Worm (Caenorhabditis elegans) whole organism, L2 larva: ENCODE results near the gene pms-2.

ENCODE experiments used
- C34F6.9 ChIP-seq: fragments of 150-350 bp; optimal IDR thresholded peaks from 2 replicates; lab custom pipeline; 2014; ENCODE audit warnings: missing biosample characterization, missing genetic modification characterization
- F13H6.1 ChIP-seq: sonication (generic microtip); optimal IDR thresholded peaks from 2 replicates; lab custom pipeline; 2016; ENCODE audit warnings: missing genetic modification characterization, missing compliant biosample characterization
- R02D3.7 ChIP-seq: fragments of 150-350 bp; optimal IDR thresholded peaks from 2 replicates; lab custom pipeline; 2014; ENCODE audit warnings: missing biosample characterization, missing genetic modification characterization
- Y55F3AM.14 ChIP-seq: fragments of 200-800 bp; sonication (Bioruptor generic); optimal IDR thresholded peaks from 2 replicates; lab custom pipeline; 2018; ENCODE audit warnings: mild to moderate bottlenecking, missing genetic modification characterization, missing compliant biosample characterization
- ZK546.5 ChIP-seq: sonication (generic microtip); optimal IDR thresholded peaks from 2 replicates; lab custom pipeline; 2017; ENCODE audit warnings: missing biosample characterization, missing genetic modification characterization
- alr-1 ChIP-seq: fragments of 150-350 bp; optimal IDR thresholded peaks from 2 replicates; lab custom pipeline; 2014; ENCODE audit warnings: missing biosample characterization, missing genetic modification characterization
- aly-2 ChIP-seq: fragments of 150-350 bp; optimal IDR thresholded peaks from 2 replicates; lab custom pipeline; 2014; ENCODE audit warnings: missing biosample characterization, missing genetic modification characterization
- ama-1 ChIP-seq: fragments of 150-350 bp; optimal IDR thresholded peaks from 2 replicates; lab custom pipeline; 2018; ENCODE audit warnings: inconsistent platforms
- blmp-1 ChIP-seq: sonication (generic microtip); optimal IDR thresholded peaks from 2 replicates; lab custom pipeline; 2017; ENCODE audit warnings: missing genetic modification characterization, mild to moderate bottlenecking, missing compliant biosample characterization, antibody characterized with exemption, moderate library complexity; ENCODE audit not compliant: insufficient read depth
- ceh-16 ChIP-seq: fragments of 150-350 bp; optimal IDR thresholded peaks from 2 replicates; lab custom pipeline; 2014; ENCODE audit warnings: missing biosample characterization, missing genetic modification characterization
- ceh-82 ChIP-seq: fragments of 150-350 bp; optimal IDR thresholded peaks from 2 replicates; lab custom pipeline; 2014; ENCODE audit warnings: missing biosample characterization, missing genetic modification characterization
- crh-2 ChIP-seq: sonication (generic microtip); optimal IDR thresholded peaks from 2 replicates; lab custom pipeline; 2017; ENCODE audit warnings: missing biosample characterization, missing genetic modification characterization
- dmd-4 ChIP-seq: sonication (generic microtip); optimal IDR thresholded peaks from 2 replicates; lab custom pipeline; 2017; ENCODE audit warnings: missing biosample characterization, missing genetic modification characterization
- egl-27 ChIP-seq: sonication (generic microtip); optimal IDR thresholded peaks from 3 replicates; lab custom pipeline; 2017; ENCODE audit warnings: missing biosample characterization, missing genetic modification reagents, missing genetic modification characterization
- elt-1 ChIP-seq: fragments of 150-350 bp; optimal IDR thresholded peaks from 2 replicates; lab custom pipeline; 2014; ENCODE audit warnings: missing biosample characterization, missing genetic modification characterization
- elt-3 ChIP-seq: sonication (generic microtip); optimal IDR thresholded peaks from 2 replicates; lab custom pipeline; 2017; ENCODE audit warnings: missing biosample characterization, missing genetic modification characterization
- fos-1 ChIP-seq: fragments of 150-350 bp; optimal IDR thresholded peaks from 2 replicates; lab custom pipeline; 2014; ENCODE audit warnings: missing biosample characterization, missing genetic modification characterization
- gmeb-1 ChIP-seq: fragments of 150-350 bp; optimal IDR thresholded peaks from 2 replicates; lab custom pipeline; 2014; ENCODE audit warnings: missing biosample characterization, missing genetic modification characterization
- lin-11 ChIP-seq: fragments of 150-350 bp; sonication (generic microtip); optimal IDR thresholded peaks from 2 replicates; lab custom pipeline; 2014; ENCODE audit warnings: missing biosample characterization, missing genetic modification characterization, inconsistent platforms, mixed read lengths
- lin-13 ChIP-seq: fragments of 150-350 bp; optimal IDR thresholded peaks from 2 replicates; lab custom pipeline; 2014; ENCODE audit warnings: missing biosample characterization, missing genetic modification reagents, missing genetic modification characterization
- lin-39 ChIP-seq: fragments of 150-350 bp; optimal IDR thresholded peaks from 2 replicates; lab custom pipeline; 2014; ENCODE audit warnings: missing biosample characterization, missing genetic modification reagents, missing genetic modification characterization
- lsy-2 ChIP-seq, 2 experiments: fragments of 150-350 bp in 1 of 2; sonication (generic microtip) in 1 of 2; optimal IDR thresholded peaks; 2 replicates each; lab custom pipeline; 2014 to 2017; ENCODE audit warnings: missing biosample characterization in 2 of 2, missing genetic modification characterization in 2 of 2
- mab-5 ChIP-seq: fragments of 150-350 bp; optimal IDR thresholded peaks from 2 replicates; lab custom pipeline; 2014; ENCODE audit warnings: missing biosample characterization, missing genetic modification characterization
- mbf-1 ChIP-seq: sonication (generic microtip); optimal IDR thresholded peaks from 2 replicates; lab custom pipeline; 2017; ENCODE audit warnings: missing biosample characterization, missing genetic modification characterization
- mdl-1 ChIP-seq, 2 experiments: fragments of 150-350 bp in 1 of 2; sonication (generic microtip) in 1 of 2; optimal IDR thresholded peaks; 2 replicates each; lab custom pipeline; 2017; ENCODE audit warnings: missing biosample characterization in 2 of 2, missing genetic modification characterization in 2 of 2
- nhr-10 ChIP-seq: sonication (generic microtip); optimal IDR thresholded peaks from 2 replicates; lab custom pipeline; 2017; ENCODE audit warnings: missing biosample characterization, missing genetic modification characterization
- nhr-11 ChIP-seq: fragments of 150-350 bp; optimal IDR thresholded peaks from 2 replicates; lab custom pipeline; 2014; ENCODE audit warnings: missing biosample characterization, missing genetic modification characterization
- nhr-12 ChIP-seq: fragments of 150-350 bp; optimal IDR thresholded peaks from 2 replicates; lab custom pipeline; 2014; ENCODE audit warnings: missing biosample characterization, missing genetic modification characterization
- nhr-129 ChIP-seq: fragments of 150-350 bp; optimal IDR thresholded peaks from 2 replicates; lab custom pipeline; 2014; ENCODE audit warnings: missing biosample characterization, missing genetic modification characterization
- nhr-21 ChIP-seq: fragments of 150-350 bp; optimal IDR thresholded peaks from 2 replicates; lab custom pipeline; 2014; ENCODE audit warnings: missing biosample characterization, missing genetic modification characterization
- nhr-23 ChIP-seq: fragments of 150-350 bp; optimal IDR thresholded peaks from 2 replicates; lab custom pipeline; 2014; ENCODE audit warnings: missing biosample characterization, missing genetic modification reagents, missing genetic modification characterization
- nhr-237 ChIP-seq: fragments of 150-350 bp; optimal IDR thresholded peaks from 2 replicates; lab custom pipeline; 2014; ENCODE audit warnings: missing biosample characterization, missing genetic modification characterization
- nhr-25 ChIP-seq: fragments of 150-350 bp; sonication (generic microtip); optimal IDR thresholded peaks from 3 replicates; lab custom pipeline; 2014; ENCODE audit warnings: missing biosample characterization, missing genetic modification characterization
- nhr-6 ChIP-seq: fragments of 150-350 bp; optimal IDR thresholded peaks from 2 replicates; lab custom pipeline; 2014; ENCODE audit warnings: missing biosample characterization, missing genetic modification characterization
- nhr-77 ChIP-seq: fragments of 150-350 bp; optimal IDR thresholded peaks from 2 replicates; lab custom pipeline; 2014; ENCODE audit warnings: missing biosample characterization, missing genetic modification characterization
- peb-1 ChIP-seq: fragments of 150-350 bp; optimal IDR thresholded peaks from 2 replicates; lab custom pipeline; 2014; ENCODE audit warnings: missing biosample characterization, missing genetic modification characterization
- sem-4 ChIP-seq: fragments of 150-350 bp; optimal IDR thresholded peaks from 2 replicates; lab custom pipeline; 2014; ENCODE audit warnings: missing biosample characterization, missing genetic modification reagents, missing genetic modification characterization
- skn-1 ChIP-seq: sonication (generic microtip); optimal IDR thresholded peaks from 2 replicates; lab custom pipeline; 2017; ENCODE audit warnings: missing biosample characterization, missing genetic modification characterization
- sma-3 ChIP-seq: sonication (generic microtip); optimal IDR thresholded peaks from 2 replicates; lab custom pipeline; 2016; ENCODE audit warnings: missing genetic modification reagents, missing genetic modification characterization, missing compliant biosample characterization
- sma-9 ChIP-seq, 2 experiments: fragments of 150-350 bp in 1 of 2; sonication (generic microtip) in 1 of 2; optimal IDR thresholded peaks; 2 replicates each; lab custom pipeline; 2014 to 2016; ENCODE audit warnings: missing genetic modification characterization in 2 of 2, mild to moderate bottlenecking in 1 of 2, missing biosample characterization in 1 of 2, missing compliant biosample characterization in 1 of 2, missing genetic modification reagents in 1 of 2, moderate library complexity in 1 of 2
- snpc-4 ChIP-seq: fragments of 150-350 bp; optimal IDR thresholded peaks from 2 replicates; lab custom pipeline; 2014; ENCODE audit warnings: missing biosample characterization, missing genetic modification characterization
- unc-39 ChIP-seq: fragments of 150-350 bp; optimal IDR thresholded peaks from 2 replicates; lab custom pipeline; 2014; ENCODE audit warnings: missing biosample characterization, missing genetic modification characterization
- unc-55 ChIP-seq: fragments of 150-350 bp; sonication (generic microtip); optimal IDR thresholded peaks from 3 replicates; lab custom pipeline; 2014; ENCODE audit warnings: missing biosample characterization, missing genetic modification reagents, missing genetic modification characterization
- unc-62 ChIP-seq: fragments of 150-350 bp; optimal IDR thresholded peaks from 2 replicates; lab custom pipeline; 2014; ENCODE audit warnings: missing biosample characterization, missing genetic modification reagents, missing genetic modification characterization
- zag-1 ChIP-seq: fragments of 150-350 bp; optimal IDR thresholded peaks from 2 replicates; lab custom pipeline; 2014; ENCODE audit warnings: missing biosample characterization, missing genetic modification characterization
- ztf-1 ChIP-seq: fragments of 200-800 bp; sonication (Bioruptor generic); conservative IDR thresholded peaks from 2 replicates; pipeline ENCODE4 v1.3.6; 2022; ENCODE audit warnings: missing genetic modification characterization, missing compliant biosample characterization
- ztf-11 ChIP-seq: sonication (generic microtip); optimal IDR thresholded peaks from 2 replicates; lab custom pipeline; 2017; ENCODE audit warnings: missing biosample characterization, missing genetic modification characterization
- ztf-4 ChIP-seq: fragments of 150-350 bp; optimal IDR thresholded peaks from 2 replicates; lab custom pipeline; 2014; ENCODE audit warnings: missing biosample characterization, missing genetic modification characterization

Gene pms-2

ce11 chrV:11613007-11613406 lies 42.6 kb upstream of the pms-2 start, which contains the start of gene tag-290:
tag-290 (plus strand) TSS chrV:11613307.
- TF ChIP-seq unc-62 (GFP tag; lab: Kevin White, UChicago) (no peak), unc-39 (tag; lab: Kevin White, UChicago) (no peak), fos-1 (tag; lab: Kevin White, UChicago) (no peak), sma-9 (GFP tag; optimal IDR thresholded peaks at IDR 0.05; lab: Kevin White, UChicago) (no peak), sma-9 (tag; optimal IDR thresholded peaks at IDR 0.05; lab: Kevin White, UChicago) (no peak), peb-1 (no peak), Y55F3AM.14 (GFP tag; lab: Kevin White, UChicago) (no peak), gmeb-1 (tag; lab: Kevin White, UChicago) (no peak), lsy-2 (tag; optimal IDR thresholded peaks at IDR 0.05; lab: Kevin White, UChicago) (no peak), blmp-1 (no peak), lin-13 (GFP tag; lab: Kevin White, UChicago) (no peak), nhr-12 (tag; lab: Kevin White, UChicago) (no peak), elt-1 (tag; lab: Kevin White, UChicago) (no peak), lin-11 (tag; lab: Kevin White, UChicago) (no peak), elt-3 (tag; lab: Kevin White, UChicago) (no peak), sem-4 (tag; lab: Kevin White, UChicago) (no peak), mdl-1 (tag; optimal IDR thresholded peaks at IDR 0.05; lab: Kevin White, UChicago) (no peak), nhr-11 (tag; lab: Kevin White, UChicago) (no peak), dmd-4 (tag; lab: Kevin White, UChicago) (no peak)

DNA sequence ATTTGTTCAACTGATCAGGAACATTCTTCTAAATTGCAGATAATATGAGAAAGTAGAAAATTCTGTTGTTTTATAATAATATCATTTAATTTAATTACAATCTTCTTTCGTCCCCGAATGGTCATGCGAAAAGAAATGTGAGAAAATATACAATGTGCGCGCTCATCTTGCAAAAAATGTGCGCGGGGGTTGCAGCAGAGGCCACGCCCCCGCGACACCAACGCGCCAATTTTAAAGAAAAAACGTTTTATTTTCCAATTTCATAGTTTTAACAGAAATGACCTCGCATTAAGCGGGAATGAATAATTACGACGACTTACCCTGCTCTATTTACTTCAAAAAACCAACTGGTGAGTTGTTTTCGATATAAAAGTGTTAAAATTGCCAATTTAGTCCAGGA lies 40.1 kb upstream of the pms-2 start, which contains the start of gene sas-5:
sas-5 (plus strand) TSS at position 257 of the 400 bp plus-strand sequence.
- TF ChIP-seq mab-5 (tag; lab: Kevin White, UChicago) (peak; percentile 53), ZK546.5 (tag; lab: Kevin White, UChicago) (no peak), nhr-25 (tag; lab: Kevin White, UChicago) (peak; percentile 76), nhr-23 (tag; lab: Kevin White, UChicago) (no peak), sem-4 (tag; lab: Kevin White, UChicago) (peak; percentile 53), mdl-1 (tag; optimal IDR thresholded peaks at IDR 0.05; lab: Kevin White, UChicago) (no peak), nhr-237 (no peak), C34F6.9 (tag; lab: Kevin White, UChicago) (peak; percentile 55), ama-1 (lab: Kevin White, UChicago) (no peak), alr-1 (tag; lab: Kevin White, UChicago) (no peak), ztf-4 (tag; lab: Kevin White, UChicago) (peak; percentile 42), ztf-11 (tag; lab: Kevin White, UChicago) (no peak), nhr-12 (tag; lab: Kevin White, UChicago) (no peak), nhr-11 (tag; lab: Kevin White, UChicago) (no peak), F13H6.1 (tag; lab: Kevin White, UChicago) (peak; percentile 56), elt-1 (tag; lab: Kevin White, UChicago) (no peak), nhr-77 (tag; lab: Kevin White, UChicago) (no peak), nhr-10 (tag; lab: Kevin White, UChicago) (no peak), snpc-4 (tag; lab: Kevin White, UChicago) (peak; percentile 62), nhr-129 (tag; lab: Kevin White, UChicago) (peak; percentile 55), crh-2 (tag; lab: Kevin White, UChicago) (peak; percentile 73), ztf-1 (GFP tag; lab: Robert Waterston, UW) (no peak), R02D3.7 (tag; lab: Kevin White, UChicago) (no peak), mbf-1 (tag; lab: Kevin White, UChicago) (no peak), sma-9 (GFP tag; optimal IDR thresholded peaks at IDR 0.05; lab: Kevin White, UChicago) (peak; percentile 92), sma-9 (tag; optimal IDR thresholded peaks at IDR 0.05; lab: Kevin White, UChicago) (no peak), skn-1 (tag; lab: Kevin White, UChicago) (no peak), zag-1 (tag; lab: Kevin White, UChicago) (no peak), Y55F3AM.14 (GFP tag; lab: Kevin White, UChicago) (no peak), fos-1 (tag; lab: Kevin White, UChicago) (peak; percentile 32), peb-1 (no peak), lin-11 (tag; lab: Kevin White, UChicago) (peak; percentile 71), egl-27 (tag; lab: Kevin White, UChicago) (no peak), lin-39 (no peak), lin-13 (GFP tag; lab: Kevin White, UChicago) (peak; percentile 57), unc-62 (GFP tag; lab: Kevin White, UChicago) (no peak), nhr-21 (peak; percentile 33), sma-3 (peak; percentile 75), ceh-16 (tag; lab: Kevin White, UChicago) (peak; percentile 58), gmeb-1 (tag; lab: Kevin White, UChicago) (peak; percentile 92), blmp-1 (peak; percentile 17), unc-39 (tag; lab: Kevin White, UChicago) (no peak), ceh-82 (tag; lab: Kevin White, UChicago) (peak; percentile 85), dmd-4 (tag; lab: Kevin White, UChicago) (no peak), nhr-6 (tag; lab: Kevin White, UChicago) (peak; percentile 32), aly-2 (tag; lab: Kevin White, UChicago) (no peak), unc-55 (GFP tag; lab: Kevin White, UChicago) (peak; percentile 86), lsy-2 (tag; optimal IDR thresholded peaks at IDR 0.05; lab: Kevin White, UChicago) (peak; percentile 51 to 75), elt-3 (tag; lab: Kevin White, UChicago) (no peak)
